Worm (Caenorhabditis elegans) whole organism, L4 larva: ENCODE measurements around the gene K06H7.7.

Experiments
- D1046.2 ChIP-seq: fragments of 200-800 bp; sonication (Bioruptor generic); IDR thresholded peaks from 2 replicates; pipeline ENCODE4 v1.3.6; 2022; ENCODE audit warnings: missing genetic modification characterization, missing compliant biosample characterization
- F10B5.3 ChIP-seq: sonication (generic microtip); optimal IDR thresholded peaks from 2 replicates; lab custom pipeline; 2016; ENCODE audit warnings: mild to moderate bottlenecking, missing genetic modification characterization, missing compliant biosample characterization
- F26F4.8 ChIP-seq: fragments of 200-800 bp; sonication (Bioruptor generic); conservative IDR thresholded peaks from 2 replicates; pipeline ENCODE4 v1.3.6; 2022; ENCODE audit warnings: missing genetic modification characterization, missing compliant biosample characterization
- T20F7.1 ChIP-seq: fragments of 200-800 bp; sonication (Bioruptor generic); optimal IDR thresholded peaks from 2 replicates; lab custom pipeline; 2018; ENCODE audit warnings: mild to moderate bottlenecking, missing genetic modification characterization, missing compliant biosample characterization
- T26A8.4 ChIP-seq: fragments of 200-800 bp; sonication (Bioruptor generic); IDR thresholded peaks from 2 replicates; pipeline ENCODE4 v1.3.6; 2022; ENCODE audit warnings: missing genetic modification characterization, missing compliant biosample characterization
- Y48G9A.11 ChIP-seq: fragments of 200-800 bp; sonication (Bioruptor generic); IDR thresholded peaks from 2 replicates; pipeline ENCODE4 v1.3.6; 2022; ENCODE audit warnings: missing genetic modification reagents, missing genetic modification characterization, missing compliant biosample characterization
- ZK337.2 ChIP-seq: fragments of 200-800 bp; sonication (Bioruptor generic); IDR thresholded peaks from 2 replicates; pipeline ENCODE4 v1.3.6; 2022; ENCODE audit warnings: missing genetic modification reagents, missing genetic modification characterization, missing compliant biosample characterization
- ZK546.5 ChIP-seq, 2 experiments: sonication (generic microtip); optimal IDR thresholded peaks; 2 replicates each; lab custom pipeline; 2017; ENCODE audit warnings: missing biosample characterization in 2 of 2, missing genetic modification characterization in 2 of 2
- ama-1 ChIP-seq: fragments of 150-350 bp; optimal IDR thresholded peaks from 2 replicates; lab custom pipeline; 2014; ENCODE audit warnings: inconsistent platforms, mixed read lengths
- ceh-62 ChIP-seq: sonication (generic microtip); optimal IDR thresholded peaks from 2 replicates; lab custom pipeline; 2017; ENCODE audit warnings: missing biosample characterization, missing genetic modification characterization
- ces-1 ChIP-seq: fragments of 150-350 bp; sonication (generic microtip); optimal IDR thresholded peaks from 4 replicates; lab custom pipeline; 2014; ENCODE audit warnings: missing biosample characterization, missing genetic modification reagents, missing genetic modification characterization
- cey-2 ChIP-seq: sonication (generic microtip); optimal IDR thresholded peaks from 3 replicates; lab custom pipeline; 2017; ENCODE audit warnings: missing genetic modification characterization, mild to moderate bottlenecking, missing compliant biosample characterization, antibody characterized with exemption, borderline replicate concordance; ENCODE audit not compliant: insufficient read depth
- ctbp-1 ChIP-seq: fragments of 200-800 bp; sonication (Bioruptor generic); IDR thresholded peaks from 2 replicates; pipeline ENCODE4 v1.3.6; 2022; ENCODE audit warnings: missing genetic modification reagents, missing genetic modification characterization, missing compliant biosample characterization
- daf-12 ChIP-seq: fragments of 150-350 bp; optimal IDR thresholded peaks from 2 replicates; lab custom pipeline; 2014; ENCODE audit warnings: missing biosample characterization, missing genetic modification reagents, missing genetic modification characterization
- daf-16 ChIP-seq, 3 experiments: sonication (generic microtip); optimal IDR thresholded peaks; 2 replicates each; lab custom pipeline; 2016 to 2017; ENCODE audit warnings: missing genetic modification characterization in 3 of 3, missing genetic modification reagents in 3 of 3, mild to moderate bottlenecking in 2 of 3, missing compliant biosample characterization in 2 of 3, missing biosample characterization in 1 of 3, moderate library complexity in 1 of 3
- daf-8 ChIP-seq: fragments of 200-800 bp; sonication (Bioruptor generic); IDR thresholded peaks from 2 replicates; pipeline ENCODE4 v1.3.6; 2022; ENCODE audit warnings: missing genetic modification characterization, missing compliant biosample characterization
- dmd-6 ChIP-seq: fragments of 200-800 bp; sonication (Bioruptor generic); IDR thresholded peaks from 2 replicates; pipeline ENCODE4 v1.3.6; 2022; ENCODE audit warnings: missing genetic modification reagents, missing genetic modification characterization, missing compliant biosample characterization
- dmd-8 ChIP-seq: fragments of 200-800 bp; sonication (Bioruptor generic); IDR thresholded peaks from 2 replicates; pipeline ENCODE4 v1.3.6; 2022; ENCODE audit warnings: missing genetic modification characterization, missing compliant biosample characterization
- dpl-1 ChIP-seq: fragments of 150-350 bp; optimal IDR thresholded peaks from 2 replicates; lab custom pipeline; 2014; ENCODE audit warnings: missing biosample characterization, missing genetic modification reagents, missing genetic modification characterization
- duxl-1 ChIP-seq: sonication (generic microtip); optimal IDR thresholded peaks from 2 replicates; lab custom pipeline; 2016; ENCODE audit warnings: mild to moderate bottlenecking, missing genetic modification characterization, moderate library complexity, missing compliant biosample characterization; ENCODE audit not compliant: poor library complexity
- dve-1 ChIP-seq: sonication (generic microtip); optimal IDR thresholded peaks from 2 replicates; lab custom pipeline; 2017; ENCODE audit warnings: antibody characterized with exemption, mild to moderate bottlenecking, missing genetic modification characterization, missing compliant biosample characterization; ENCODE audit not compliant: insufficient read depth
- fos-1 ChIP-seq: fragments of 150-350 bp; optimal IDR thresholded peaks from 2 replicates; lab custom pipeline; 2014; ENCODE audit warnings: missing biosample characterization, missing genetic modification characterization
- hif-1 ChIP-seq, 2 experiments: sonication (generic microtip); optimal IDR thresholded peaks; 2 replicates each; lab custom pipeline; 2016 to 2017; ENCODE audit warnings: missing compliant biosample characterization in 2 of 2, missing genetic modification characterization in 2 of 2, missing genetic modification reagents in 2 of 2, missing genotype in 2 of 2, mild to moderate bottlenecking in 1 of 2
- hlh-11 ChIP-seq: fragments of 200-800 bp; sonication (Bioruptor generic); optimal IDR thresholded peaks from 2 replicates; lab custom pipeline; 2018; ENCODE audit warnings: mild to moderate bottlenecking, missing genetic modification characterization, missing compliant biosample characterization
- hmg-1.1 ChIP-seq: fragments of 200-800 bp; sonication (Bioruptor generic); IDR thresholded peaks from 2 replicates; pipeline ENCODE4 v1.3.6; 2022; ENCODE audit warnings: missing genetic modification reagents, missing genetic modification characterization, missing compliant biosample characterization
- jun-1 ChIP-seq: fragments of 150-350 bp; optimal IDR thresholded peaks from 2 replicates; lab custom pipeline; 2014; ENCODE audit warnings: missing biosample characterization, missing genetic modification reagents, missing genetic modification characterization
- lin-29 ChIP-seq: fragments of 200-800 bp; sonication (Bioruptor generic); IDR thresholded peaks from 2 replicates; pipeline ENCODE4 v1.3.6; 2022; ENCODE audit warnings: missing genetic modification reagents, missing genetic modification characterization, missing compliant biosample characterization
- lin-38 ChIP-seq: fragments of 200-800 bp; sonication (Bioruptor generic); IDR thresholded peaks from 2 replicates; pipeline ENCODE4 v1.3.6; 2022; ENCODE audit warnings: missing genetic modification reagents, missing genetic modification characterization, missing compliant biosample characterization
- mxl-3 ChIP-seq: fragments of 200-800 bp; sonication (Bioruptor generic); optimal IDR thresholded peaks from 2 replicates; lab custom pipeline; 2018; ENCODE audit warnings: mild to moderate bottlenecking, missing genetic modification characterization, missing compliant biosample characterization
- nhr-11 ChIP-seq: fragments of 150-350 bp; optimal IDR thresholded peaks from 2 replicates; lab custom pipeline; 2014; ENCODE audit warnings: missing biosample characterization, missing genetic modification characterization
- nhr-25 ChIP-seq: sonication (generic microtip); optimal IDR thresholded peaks from 2 replicates; lab custom pipeline; 2017; ENCODE audit warnings: missing genetic modification characterization, mild to moderate bottlenecking, missing compliant biosample characterization, antibody characterized with exemption, moderate library complexity, borderline replicate concordance; ENCODE audit not compliant: insufficient read depth
- nhr-41 ChIP-seq: fragments of 200-800 bp; sonication (Bioruptor generic); IDR thresholded peaks from 2 replicates; pipeline ENCODE4 v1.3.6; 2022; ENCODE audit warnings: missing genetic modification reagents, missing genetic modification characterization, missing compliant biosample characterization
- nhr-42 ChIP-seq: fragments of 200-800 bp; sonication (Bioruptor generic); IDR thresholded peaks from 2 replicates; pipeline ENCODE4 v1.3.6; 2022; ENCODE audit warnings: missing genetic modification characterization, missing compliant biosample characterization
- nhr-48 ChIP-seq: sonication (generic microtip); optimal IDR thresholded peaks from 2 replicates; lab custom pipeline; 2016; ENCODE audit warnings: mild to moderate bottlenecking, missing genetic modification characterization, missing compliant biosample characterization
- nhr-6 ChIP-seq: fragments of 150-350 bp; optimal IDR thresholded peaks from 2 replicates; lab custom pipeline; 2014; ENCODE audit warnings: missing biosample characterization, missing genetic modification characterization
- nhr-77 ChIP-seq: fragments of 150-350 bp; optimal IDR thresholded peaks from 2 replicates; lab custom pipeline; 2014; ENCODE audit warnings: missing biosample characterization, missing genetic modification characterization
- pha-4 ChIP-seq, 2 experiments: fragments of 150-350 bp in 1 of 2; fragments of 200-800 bp in 1 of 2; sonication (Bioruptor generic) in 1 of 2; IDR thresholded peaks in 1 of 2; optimal IDR thresholded peaks in 1 of 2; 2 replicates each; pipeline versions ENCODE4 v1.3.6 to Lab custom; 2014 to 2022; ENCODE audit warnings: missing genetic modification characterization in 2 of 2, missing genetic modification reagents in 2 of 2, missing biosample characterization in 1 of 2, missing compliant biosample characterization in 1 of 2
- rbr-2 ChIP-seq: sonication (generic microtip); optimal IDR thresholded peaks from 2 replicates; lab custom pipeline; 2016; ENCODE audit warnings: missing genotype, missing genetic modification characterization, missing compliant biosample characterization
- saeg-2 ChIP-seq: fragments of 200-800 bp; sonication (Bioruptor generic); IDR thresholded peaks from 2 replicates; pipeline ENCODE4 v1.3.6; 2022; ENCODE audit warnings: missing genetic modification reagents, missing genetic modification characterization, missing compliant biosample characterization
- set-16 ChIP-seq: fragments of 200-800 bp; sonication (Bioruptor generic); IDR thresholded peaks from 2 replicates; pipeline ENCODE4 v1.3.6; 2022; ENCODE audit warnings: missing genetic modification reagents, missing genetic modification characterization, missing compliant biosample characterization
- skn-1 ChIP-seq: fragments of 150-350 bp; optimal IDR thresholded peaks from 2 replicates; lab custom pipeline; 2014; ENCODE audit warnings: missing biosample characterization, missing genetic modification characterization
- spr-1 ChIP-seq: sonication (generic microtip); optimal IDR thresholded peaks from 2 replicates; lab custom pipeline; 2016; ENCODE audit warnings: mild to moderate bottlenecking, missing genetic modification characterization, missing compliant biosample characterization
- spr-3 ChIP-seq: fragments of 200-800 bp; sonication (Bioruptor generic); optimal IDR thresholded peaks from 2 replicates; lab custom pipeline; 2018; ENCODE audit warnings: mild to moderate bottlenecking, missing genetic modification characterization, missing compliant biosample characterization
- unc-130 ChIP-seq: sonication (generic microtip); optimal IDR thresholded peaks from 2 replicates; lab custom pipeline; 2016; ENCODE audit warnings: missing genetic modification reagents, missing genetic modification characterization, missing compliant biosample characterization
- unc-39 ChIP-seq: sonication (generic microtip); optimal IDR thresholded peaks from 2 replicates; lab custom pipeline; 2017; ENCODE audit warnings: missing biosample characterization, missing genetic modification characterization
- vab-7 ChIP-seq: fragments of 200-800 bp; sonication (Bioruptor generic); IDR thresholded peaks from 2 replicates; pipeline ENCODE4 v1.3.6; 2022; ENCODE audit warnings: missing genetic modification reagents, missing genetic modification characterization, missing compliant biosample characterization
- zip-2 ChIP-seq: fragments of 150-350 bp; optimal IDR thresholded peaks from 2 replicates; lab custom pipeline; 2014; ENCODE audit warnings: missing biosample characterization, missing genetic modification characterization
- ztf-7 ChIP-seq: fragments of 150-350 bp; optimal IDR thresholded peaks from 2 replicates; lab custom pipeline; 2014; ENCODE audit warnings: missing biosample characterization, missing genetic modification characterization

The K06H7.7 gene

DNA sequence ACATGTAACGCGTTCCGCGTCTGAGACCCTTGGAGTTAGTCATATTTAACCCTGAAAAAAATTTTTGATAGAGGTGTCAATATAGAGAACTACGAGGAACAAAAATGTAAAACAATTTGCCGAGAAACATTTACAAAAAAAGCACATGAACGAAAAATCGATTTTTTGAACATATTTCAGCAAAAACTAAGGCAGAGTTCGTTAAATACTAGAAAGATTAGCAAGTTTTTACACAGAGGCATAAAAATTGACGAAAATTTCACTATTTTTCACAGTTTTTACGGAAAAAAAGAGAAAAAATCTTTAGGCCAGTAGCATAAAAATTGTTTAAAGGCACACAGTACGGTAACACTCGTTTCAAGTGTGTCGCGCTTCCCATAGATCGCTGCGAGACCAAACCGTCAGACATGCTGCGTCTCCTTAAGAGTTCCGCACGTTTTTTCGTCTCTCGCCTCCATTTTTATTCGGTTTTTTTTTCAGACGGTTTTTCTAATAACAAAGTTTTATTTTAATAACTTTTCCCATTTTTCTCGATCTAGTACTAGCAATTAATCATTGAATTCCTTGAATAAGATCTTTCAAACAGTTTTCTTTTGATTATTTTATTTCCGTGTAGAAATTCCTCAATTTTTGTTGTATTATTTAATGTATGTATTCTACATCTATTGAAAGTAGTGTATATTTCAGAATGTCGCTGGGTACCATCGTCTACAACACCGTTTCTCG is 45.1 kb upstream of the K06H7.7 start, which contains the start of the genes rpl-21 and C14B9.10:
rpl-21 (minus strand) TSS at position 51 of the 726 bp plus-strand sequence.
C14B9.10 (plus strand) TSS at position 676 of the 726 bp plus-strand sequence.
- TF ChIP-seq F26F4.8: no peak
- TF ChIP-seq spr-3 (GFP tag; lab: Kevin White, UChicago): no peak
- no peak for TF ChIP-seq fos-1 (tag; lab: Kevin White, UChicago)
- peak; percentile 67 for TF ChIP-seq nhr-11
- TF ChIP-seq ceh-62: no peak
- peak; percentile 77 for TF ChIP-seq nhr-6 (tag; lab: Kevin White, UChicago)
- no peak for TF ChIP-seq nhr-41 (GFP tag; lab: Robert Waterston, UW)
- peak; percentile 37 for TF ChIP-seq spr-1 (tag; lab: Kevin White, UChicago)
- no peak for TF ChIP-seq cey-2
- 0 out of 2 replicates have a peak, but pooled peaks have one; percentile 25 for TF ChIP-seq ctbp-1
- TF ChIP-seq ztf-7 (tag; lab: Kevin White, UChicago): peak; percentile 24
- TF ChIP-seq T20F7.1 (GFP tag; lab: Kevin White, UChicago): peak; percentile 79
- no peak for TF ChIP-seq F10B5.3 (tag; lab: Kevin White, UChicago)
- peak; percentile 75 for TF ChIP-seq lin-38 (GFP tag; lab: Robert Waterston, UW)
- peak; percentile 99 for TF ChIP-seq D1046.2 (GFP tag; lab: Robert Waterston, UW)
- TF ChIP-seq mxl-3 (GFP tag; lab: Kevin White, UChicago): no peak
- no peak for TF ChIP-seq ces-1 (GFP tag; lab: Kevin White, UChicago)
- no peak for TF ChIP-seq ZK337.2 (GFP tag; lab: Robert Waterston, UW)
- TF ChIP-seq nhr-48 (tag; lab: Kevin White, UChicago): peak; percentile 36
- TF ChIP-seq daf-16 (GFP tag; optimal IDR thresholded peaks at IDR 0.05; lab: Kevin White, UChicago): no peak
- TF ChIP-seq daf-16 (tag; optimal IDR thresholded peaks at IDR 0.05; lab: Kevin White, UChicago): peak; percentile 44
- no peak for TF ChIP-seq zip-2 (tag; lab: Kevin White, UChicago)
- TF ChIP-seq skn-1 (tag; lab: Kevin White, UChicago): no peak
- TF ChIP-seq jun-1: no peak
- TF ChIP-seq hlh-11 (tag; lab: Kevin White, UChicago): peak; percentile 70
- TF ChIP-seq ZK546.5 (tag; optimal IDR thresholded peaks at IDR 0.05; lab: Kevin White, UChicago): no peak
- TF ChIP-seq lin-29 (GFP tag; lab: Robert Waterston, UW): no peak
- no peak for TF ChIP-seq nhr-42 (GFP tag; lab: Robert Waterston, UW)
- TF ChIP-seq dmd-6 (GFP tag; lab: Robert Waterston, UW): peak; percentile 37; the same call in 1 of the 2 replicates
- TF ChIP-seq daf-12: no peak
- peak; percentile 78 for TF ChIP-seq dve-1
- no peak for TF ChIP-seq pha-4 (GFP tag; IDR thresholded peaks at IDR 0.05; lab: Robert Waterston, UW)
- TF ChIP-seq pha-4 (tag; optimal IDR thresholded peaks at IDR 0.05; lab: Kevin White, UChicago): peak; percentile 51
- TF ChIP-seq dmd-8 (GFP tag; lab: Robert Waterston, UW): no peak
- peak; percentile 75 for TF ChIP-seq hmg-1.1 (GFP tag; lab: Robert Waterston, UW)
- peak in 1 of 2 experiments; percentile 38 for TF ChIP-seq hif-1 (tag; optimal IDR thresholded peaks at IDR 0.05; lab: Kevin White, UChicago)
- no peak for TF ChIP-seq daf-8 (GFP tag; lab: Robert Waterston, UW)
- TF ChIP-seq vab-7 (GFP tag; lab: Robert Waterston, UW): no peak
- TF ChIP-seq unc-130 (GFP tag; lab: Kevin White, UChicago): peak; percentile 84
- peak; percentile 72 for TF ChIP-seq rbr-2 (tag; lab: Kevin White, UChicago)
- TF ChIP-seq duxl-1 (tag; lab: Kevin White, UChicago): peak; percentile 1
- peak; percentile 38 for TF ChIP-seq nhr-77
- no peak for TF ChIP-seq saeg-2 (GFP tag; lab: Robert Waterston, UW)
- peak; percentile 78 for TF ChIP-seq dpl-1
- peak; percentile 61; the same call in 1 of the 2 replicates for TF ChIP-seq Y48G9A.11
- TF ChIP-seq ama-1 (lab: Kevin White, UChicago): peak; percentile 59
- no peak for TF ChIP-seq set-16 (GFP tag; lab: Robert Waterston, UW)
- TF ChIP-seq T26A8.4: peak; percentile 62; the same call in 1 of the 2 replicates
- TF ChIP-seq unc-39 (tag; lab: Kevin White, UChicago): no peak
- peak; percentile 47 for TF ChIP-seq nhr-25 (tag; lab: Kevin White, UChicago)
